Worm (Caenorhabditis elegans) whole organism, L2 larva: ENCODE measurements around the gene basl-1.

Experiments
- aly-2 ChIP-seq: fragments of 150-350 bp; optimal IDR thresholded peaks from 2 replicates; lab custom pipeline; 2014; ENCODE audit warnings: missing biosample characterization, missing genetic modification characterization
- ama-1 ChIP-seq: fragments of 150-350 bp; optimal IDR thresholded peaks from 2 replicates; lab custom pipeline; 2018; ENCODE audit warnings: inconsistent platforms
- blmp-1 ChIP-seq: sonication (generic microtip); optimal IDR thresholded peaks from 2 replicates; lab custom pipeline; 2017; ENCODE audit warnings: missing genetic modification characterization, mild to moderate bottlenecking, missing compliant biosample characterization, antibody characterized with exemption, moderate library complexity; ENCODE audit not compliant: insufficient read depth
- fos-1 ChIP-seq: fragments of 150-350 bp; optimal IDR thresholded peaks from 2 replicates; lab custom pipeline; 2014; ENCODE audit warnings: missing biosample characterization, missing genetic modification characterization
- lin-11 ChIP-seq: fragments of 150-350 bp; sonication (generic microtip); optimal IDR thresholded peaks from 2 replicates; lab custom pipeline; 2014; ENCODE audit warnings: missing biosample characterization, missing genetic modification characterization, inconsistent platforms, mixed read lengths
- lin-39 ChIP-seq: fragments of 150-350 bp; optimal IDR thresholded peaks from 2 replicates; lab custom pipeline; 2014; ENCODE audit warnings: missing biosample characterization, missing genetic modification reagents, missing genetic modification characterization
- nhr-129 ChIP-seq: fragments of 150-350 bp; optimal IDR thresholded peaks from 2 replicates; lab custom pipeline; 2014; ENCODE audit warnings: missing biosample characterization, missing genetic modification characterization
- snpc-4 ChIP-seq: fragments of 150-350 bp; optimal IDR thresholded peaks from 2 replicates; lab custom pipeline; 2014; ENCODE audit warnings: missing biosample characterization, missing genetic modification characterization
- unc-39 ChIP-seq: fragments of 150-350 bp; optimal IDR thresholded peaks from 2 replicates; lab custom pipeline; 2014; ENCODE audit warnings: missing biosample characterization, missing genetic modification characterization
- ztf-11 ChIP-seq: sonication (generic microtip); optimal IDR thresholded peaks from 2 replicates; lab custom pipeline; 2017; ENCODE audit warnings: missing biosample characterization, missing genetic modification characterization

ce11 chrIII:5656941-5657340, 42.2 kb downstream of the basl-1 start, which contains the start of gene sdz-21:
- no peak for TF ChIP-seq snpc-4
- TF ChIP-seq ztf-11 (tag; lab: Kevin White, UChicago), result no peak
- TF ChIP-seq blmp-1 (tag; lab: Kevin White, UChicago), result no peak
- TF ChIP-seq nhr-129 (tag; lab: Kevin White, UChicago), result no peak
- TF ChIP-seq fos-1, result no peak
- no peak for TF ChIP-seq ama-1
- TF ChIP-seq lin-39 (tag; lab: Kevin White, UChicago), result no peak
- TF ChIP-seq lin-11 (tag; lab: Kevin White, UChicago), result no peak
- no peak for TF ChIP-seq aly-2
- no peak for TF ChIP-seq unc-39 (tag; lab: Kevin White, UChicago)
